Fruit fly (Drosophila melanogaster) whole organism, pupa: ENCODE measurements around the gene mRpL32.

ENCODE experiments used
- CG10348 ChIP-seq: fragments of 200-800 bp; sonication (Bioruptor generic); IDR thresholded peaks from 2 replicates; pipeline ENCODE4 v1.3.6; 2022; ENCODE audit warnings: missing biosample characterization, missing genetic modification characterization
- CG12605 ChIP-seq: fragments of 200-800 bp; sonication (Bioruptor generic); IDR thresholded peaks from 2 replicates; pipeline ENCODE4 v1.3.6; 2022; ENCODE audit warnings: missing biosample characterization, missing genetic modification characterization
- CG13204 ChIP-seq: fragments of 200-800 bp; sonication (Bioruptor generic); optimal IDR thresholded peaks from 2 replicates; lab custom pipeline; 2018; ENCODE audit warnings: missing biosample characterization, mild to moderate bottlenecking, missing genetic modification characterization, moderate library complexity
- CG14655 ChIP-seq: fragments of 200-800 bp; sonication (Bioruptor generic); optimal IDR thresholded peaks from 3 replicates; lab custom pipeline; 2017; ENCODE audit warnings: mild to moderate bottlenecking, missing biosample characterization, missing genetic modification reagents, missing genetic modification characterization
- CG15710 ChIP-seq: fragments of 200-800 bp; sonication (Bioruptor generic); optimal IDR thresholded peaks from 2 replicates; lab custom pipeline; 2018; ENCODE audit warnings: missing biosample characterization, mild to moderate bottlenecking, missing genetic modification characterization, moderate library complexity
- CG17806 ChIP-seq: fragments of 200-800 bp; sonication (Bioruptor generic); optimal IDR thresholded peaks from 2 replicates; lab custom pipeline; 2018; ENCODE audit warnings: missing biosample characterization, mild to moderate bottlenecking, missing genetic modification characterization, moderate library complexity
- CG34367 ChIP-seq: fragments of 200-800 bp; sonication (Bioruptor generic); optimal IDR thresholded peaks from 2 replicates; lab custom pipeline; 2018; ENCODE audit warnings: missing biosample characterization, mild to moderate bottlenecking, missing genetic modification characterization
- CG4496 ChIP-seq: fragments of 200-800 bp; sonication (Bioruptor generic); IDR thresholded peaks from 3 replicates; pipeline ENCODE4 v1.3.6; 2022; ENCODE audit warnings: missing biosample characterization, missing genetic modification characterization
- CG8301 ChIP-seq: fragments of 200-800 bp; sonication (Bioruptor generic); optimal IDR thresholded peaks from 2 replicates; lab custom pipeline; 2018; ENCODE audit warnings: missing biosample characterization, mild to moderate bottlenecking, missing genetic modification characterization
- D1 ChIP-seq: fragments of 200-800 bp; sonication (Bioruptor generic); optimal IDR thresholded peaks from 2 replicates; lab custom pipeline; 2018; ENCODE audit warnings: missing biosample characterization, mild to moderate bottlenecking, missing genetic modification characterization, moderate library complexity
- EcR ChIP-seq: fragments of 200-800 bp; sonication (Bioruptor generic); optimal IDR thresholded peaks from 3 replicates; lab custom pipeline; 2019; ENCODE audit warnings: missing biosample characterization, missing genetic modification characterization, mild to moderate bottlenecking, moderate library complexity, missing genetic modification reagents
- Snoo ChIP-seq: fragments of 200-800 bp; sonication (Bioruptor generic); optimal IDR thresholded peaks from 3 replicates; lab custom pipeline; 2017; ENCODE audit warnings: missing biosample characterization, mild to moderate bottlenecking, missing genetic modification characterization, inconsistent platforms
- fd96Ca ChIP-seq: fragments of 200-800 bp; sonication (Bioruptor generic); IDR thresholded peaks from 3 replicates; pipeline ENCODE4 v1.3.6; 2022; ENCODE audit warnings: missing biosample characterization, missing genetic modification characterization

- no peak for TF ChIP-seq CG8301 (tag; lab: Kevin White, UChicago)
- TF ChIP-seq CG17806 (tag; lab: Kevin White, UChicago), result no peak
- no peak for TF ChIP-seq CG14655 (GFP tag; lab: Kevin White, UChicago)
- TF ChIP-seq CG13204 (GFP tag; lab: Kevin White, UChicago), result no peak
- TF ChIP-seq CG4496 (GFP tag; lab: Robert Waterston, UW), result no peak
- no peak for TF ChIP-seq CG12605 (GFP tag; lab: Robert Waterston, UW)
- TF ChIP-seq CG15710, result no peak
- no peak for TF ChIP-seq D1 (tag; lab: Kevin White, UChicago)
- TF ChIP-seq fd96Ca, result no peak
- no peak for TF ChIP-seq EcR (GFP tag; lab: Kevin White, UChicago)
- TF ChIP-seq Snoo, result no peak
- TF ChIP-seq CG34367, result no peak
- no peak for TF ChIP-seq CG10348 (GFP tag; lab: Robert Waterston, UW)
Measured at dm6 chr3R:31245785-31246184, 6.9 kb upstream of the mRpL32 start.
